Fruit fly (Drosophila melanogaster) S2 (cell line): Measurements from ENCODE around the gene Rrp45.

Source experiments
- CG8478 ChIP-seq: fragments of >200 bp; optimal IDR thresholded peaks from 2 replicates; lab custom pipeline; 2018
- CTCF ChIP-seq, 2 experiments: fragments of >200 bp; optimal IDR thresholded peaks; 2 replicates each; lab custom pipeline; 2018

DNA sequence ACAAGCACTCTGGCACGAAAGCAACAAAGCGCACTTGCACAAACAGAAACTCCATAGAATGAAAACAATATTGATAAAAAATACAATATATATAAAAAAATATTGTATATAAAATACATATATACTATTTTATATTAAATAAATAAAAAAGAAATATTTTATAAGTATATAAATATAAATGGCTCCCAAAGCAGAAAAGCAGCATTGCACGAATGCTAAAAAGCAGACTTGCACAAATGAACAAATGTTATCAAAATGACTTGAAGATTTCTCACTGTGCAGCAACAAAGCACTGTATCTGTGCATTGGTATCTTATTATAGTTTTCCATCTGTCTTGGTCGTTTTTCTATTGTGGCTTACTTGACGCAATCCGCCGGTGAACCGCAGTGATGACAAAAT is 22.3 kb downstream of the Rrp45 start:
- TF ChIP-seq CTCF (optimal IDR thresholded peaks at IDR 0.05; lab: Kevin White, UChicago) (no peak), CG8478 (lab: Kevin White, UChicago) (no peak)
